Fruit fly (Drosophila melanogaster) whole organism, pupa: Measurements from ENCODE around the gene hook.

Source experiments
- CG15710 ChIP-seq: fragments of 200-800 bp; sonication (Bioruptor generic); optimal IDR thresholded peaks from 2 replicates; lab custom pipeline; 2018; ENCODE audit warnings: missing biosample characterization, mild to moderate bottlenecking, missing genetic modification characterization, moderate library complexity
- CG32121 ChIP-seq: fragments of 200-800 bp; sonication (Bioruptor generic); IDR thresholded peaks from 2 replicates; pipeline ENCODE4 v1.3.6; 2022; ENCODE audit warnings: missing biosample characterization, missing genetic modification characterization
- CG4496 ChIP-seq: fragments of 200-800 bp; sonication (Bioruptor generic); IDR thresholded peaks from 3 replicates; pipeline ENCODE4 v1.3.6; 2022; ENCODE audit warnings: missing biosample characterization, missing genetic modification characterization
- CG8159 ChIP-seq: fragments of 200-800 bp; sonication (Bioruptor generic); optimal IDR thresholded peaks from 3 replicates; lab custom pipeline; 2018; ENCODE audit warnings: missing biosample characterization, mild to moderate bottlenecking, missing genetic modification characterization, moderate library complexity
- EcR ChIP-seq: fragments of 200-800 bp; sonication (Bioruptor generic); optimal IDR thresholded peaks from 3 replicates; lab custom pipeline; 2019; ENCODE audit warnings: missing biosample characterization, missing genetic modification characterization, mild to moderate bottlenecking, moderate library complexity, missing genetic modification reagents
- Pif1A ChIP-seq: fragments of 200-800 bp; sonication (Bioruptor generic); optimal IDR thresholded peaks from 3 replicates; lab custom pipeline; 2016; ENCODE audit warnings: missing biosample characterization, missing genetic modification characterization
- fd96Ca ChIP-seq: fragments of 200-800 bp; sonication (Bioruptor generic); IDR thresholded peaks from 3 replicates; pipeline ENCODE4 v1.3.6; 2022; ENCODE audit warnings: missing biosample characterization, missing genetic modification characterization

DNA sequence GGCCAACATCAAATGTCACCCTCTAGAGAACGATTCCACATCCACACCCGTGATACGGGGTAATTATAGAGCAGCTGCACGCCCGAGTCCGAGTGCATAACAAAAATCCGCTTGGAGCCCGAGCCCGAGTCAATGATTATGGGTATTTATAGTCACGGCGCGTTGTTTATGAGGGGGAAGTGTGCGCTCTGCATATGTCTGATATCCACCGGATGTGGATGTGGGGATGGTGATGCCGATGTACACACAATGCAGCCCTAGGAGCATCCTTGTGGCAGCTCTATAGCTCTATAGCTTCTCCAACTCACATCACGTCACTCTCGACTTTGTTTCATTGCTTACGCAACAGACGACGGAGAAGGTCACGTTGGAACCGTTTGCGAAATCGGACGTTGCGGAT, 4.2 kb upstream of the hook start:
- no peak for TF ChIP-seq CG8159 (tag; lab: Kevin White, UChicago)
- TF ChIP-seq CG15710 (tag; lab: Kevin White, UChicago): no peak
- TF ChIP-seq Pif1A (GFP tag; lab: Kevin White, UChicago): no peak
- no peak for TF ChIP-seq fd96Ca
- TF ChIP-seq CG32121 (GFP tag; lab: Robert Waterston, UW): no peak
- no peak for TF ChIP-seq EcR (GFP tag; lab: Kevin White, UChicago)
- peak; percentile 26; the same call in 1 of the 3 replicates for TF ChIP-seq CG4496 (GFP tag; lab: Robert Waterston, UW)
